Fruit fly (Drosophila melanogaster) whole organism, wandering third instar larva: Measurements from ENCODE around the gene Hsp68.

Experiments
- Abd-B ChIP-seq: fragments of >200 bp; optimal IDR thresholded peaks from 2 replicates; lab custom pipeline; 2017; ENCODE audit warnings: missing biosample characterization, missing genetic modification characterization
- CG32264 ChIP-seq: fragments of 200-800 bp; sonication (Bioruptor generic); optimal IDR thresholded peaks from 2 replicates; lab custom pipeline; 2016; ENCODE audit warnings: missing biosample characterization, missing genetic modification characterization
- CG9705 ChIP-seq: fragments of 200-800 bp; sonication (Bioruptor generic); optimal IDR thresholded peaks from 2 replicates; lab custom pipeline; 2018; ENCODE audit warnings: missing biosample characterization, mild to moderate bottlenecking, missing genetic modification characterization
- CrebA ChIP-seq: fragments of 200-800 bp; sonication (Bioruptor generic); optimal IDR thresholded peaks from 2 replicates; lab custom pipeline; 2016; ENCODE audit warnings: missing biosample characterization, mild to moderate bottlenecking, missing genetic modification characterization, borderline replicate concordance
- Dfd ChIP-seq: fragments of >200 bp; optimal IDR thresholded peaks from 2 replicates; lab custom pipeline; 2017; ENCODE audit warnings: missing biosample characterization, missing genetic modification characterization
- Dif ChIP-seq: fragments of 200-275, 200-300 bp; sonication (Bioruptor generic); optimal IDR thresholded peaks from 2 replicates; lab custom pipeline; 2018; ENCODE audit warnings: missing biosample characterization, missing genetic modification characterization; ENCODE audit not compliant: partially characterized antibody
- GATAd ChIP-seq: sonication (Bioruptor generic); optimal IDR thresholded peaks from 2 replicates; lab custom pipeline; 2016; ENCODE audit warnings: missing biosample characterization, missing genetic modification characterization
- HLH106 ChIP-seq: fragments of 200-800 bp; optimal IDR thresholded peaks from 3 replicates; lab custom pipeline; 2019; ENCODE audit warnings: missing biosample characterization, mild to moderate bottlenecking, missing genetic modification characterization, moderate library complexity
- Hnf4 ChIP-seq: fragments of 200-800 bp; sonication (Bioruptor generic); optimal IDR thresholded peaks from 2 replicates; lab custom pipeline; 2016; ENCODE audit warnings: missing biosample characterization, mild to moderate bottlenecking, missing genetic modification characterization
- Hr78 ChIP-seq: fragments of >200 bp; optimal IDR thresholded peaks from 2 replicates; lab custom pipeline; 2017; ENCODE audit warnings: missing biosample characterization, missing genetic modification characterization
- Hr83 ChIP-seq: fragments of 200-300 bp; sonication (Bioruptor generic); optimal IDR thresholded peaks from 2 replicates; lab custom pipeline; 2016; ENCODE audit warnings: missing biosample characterization, mild to moderate bottlenecking, missing genetic modification characterization, moderate library complexity; ENCODE audit not compliant: poor library complexity, severe bottlenecking
- Jra ChIP-seq: sonication (Bioruptor generic); optimal IDR thresholded peaks from 2 replicates; lab custom pipeline; 2016; ENCODE audit warnings: missing biosample characterization, missing genetic modification characterization
- Mio ChIP-seq: sonication (Bioruptor generic); optimal IDR thresholded peaks from 2 replicates; lab custom pipeline; 2016; ENCODE audit warnings: missing biosample characterization, missing genetic modification characterization
- Myc ChIP-seq: fragments of >200 bp; optimal IDR thresholded peaks from 2 replicates; lab custom pipeline; 2017
- N ChIP-seq: fragments of >200 bp; optimal IDR thresholded peaks from 2 replicates; lab custom pipeline; 2018; ENCODE audit warnings: missing biosample characterization, missing external identifiers, missing genetic modification characterization
- OdsH ChIP-seq: fragments of 200-800 bp; sonication (Bioruptor generic); optimal IDR thresholded peaks from 2 replicates; lab custom pipeline; 2016; ENCODE audit warnings: missing biosample characterization, mild to moderate bottlenecking, missing genetic modification characterization
- Rel ChIP-seq, 2 experiments: fragments of 200-800 bp; sonication (Bioruptor generic) in 1 of 2; optimal IDR thresholded peaks; 2 replicates in 1 of 2; 3 replicates in 1 of 2; lab custom pipeline; 2016 to 2019; ENCODE audit warnings: mild to moderate bottlenecking in 2 of 2, missing biosample characterization in 2 of 2, missing genetic modification characterization in 2 of 2, moderate library complexity in 1 of 2
- Sp1 ChIP-seq: fragments of 200-800 bp; sonication (Bioruptor generic); optimal IDR thresholded peaks from 3 replicates; lab custom pipeline; 2019; ENCODE audit warnings: missing biosample characterization, mild to moderate bottlenecking, missing genetic modification characterization, moderate library complexity
- Vsx2 ChIP-seq: fragments of 200-300, 225-300 bp; sonication (Bioruptor generic); optimal IDR thresholded peaks from 2 replicates; lab custom pipeline; 2018; ENCODE audit warnings: missing biosample characterization, missing genetic modification characterization; ENCODE audit not compliant: partially characterized antibody
- br ChIP-seq: fragments of 200-800 bp; sonication (Bioruptor generic); optimal IDR thresholded peaks from 2 replicates; lab custom pipeline; 2016; ENCODE audit warnings: missing biosample characterization, missing genetic modification characterization
- brk ChIP-seq: fragments of 200-800 bp; sonication (Bioruptor generic); optimal IDR thresholded peaks from 2 replicates; lab custom pipeline; 2016; ENCODE audit warnings: missing biosample characterization, mild to moderate bottlenecking, missing genetic modification characterization
- dl ChIP-seq, 2 experiments: fragments of 175-275, 200-275 bp in 1 of 2; fragments of 200-275 bp in 1 of 2; sonication (Bioruptor generic); optimal IDR thresholded peaks; lab custom pipeline; 2018; ENCODE audit warnings: mild to moderate bottlenecking in 2 of 2, missing biosample characterization in 2 of 2, missing genetic modification characterization in 2 of 2, moderate library complexity in 2 of 2; ENCODE audit not compliant: partially characterized antibody in 2 of 2, insufficient read depth in 1 of 2
- dmrt93B ChIP-seq: fragments of 200-800 bp; sonication (Bioruptor generic); optimal IDR thresholded peaks from 2 replicates; lab custom pipeline; 2018; ENCODE audit warnings: missing biosample characterization, mild to moderate bottlenecking, missing genetic modification characterization
- dsf ChIP-seq: sonication (Bioruptor generic); optimal IDR thresholded peaks from 2 replicates; lab custom pipeline; 2016; ENCODE audit warnings: missing biosample characterization, missing genetic modification characterization, borderline replicate concordance
- ey ChIP-seq: fragments of 200-800 bp; sonication (Bioruptor generic); optimal IDR thresholded peaks from 2 replicates; lab custom pipeline; 2016; ENCODE audit warnings: missing biosample characterization, missing genetic modification characterization
- foxo ChIP-seq, 2 experiments: fragments of 200-800 bp; sonication (Bioruptor generic); optimal IDR thresholded peaks; 2 replicates in 1 of 2; 3 replicates in 1 of 2; lab custom pipeline; 2016 to 2017; ENCODE audit warnings: missing biosample characterization in 2 of 2, missing genetic modification characterization in 2 of 2
- fru ChIP-seq: fragments of 200-800 bp; sonication (Bioruptor generic); optimal IDR thresholded peaks from 3 replicates; lab custom pipeline; 2016; ENCODE audit warnings: missing biosample characterization, mild to moderate bottlenecking, missing genetic modification characterization
- h ChIP-seq: fragments of 200-800 bp; sonication (Bioruptor generic); optimal IDR thresholded peaks from 3 replicates; lab custom pipeline; 2016; ENCODE audit warnings: missing biosample characterization, mild to moderate bottlenecking, missing genetic modification characterization
- jim ChIP-seq: fragments of 175-275, 200-325 bp; sonication (Bioruptor generic); optimal IDR thresholded peaks from 2 replicates; lab custom pipeline; 2016; ENCODE audit warnings: missing biosample characterization, mild to moderate bottlenecking, missing genetic modification characterization
- lola ChIP-seq: fragments of >200 bp; optimal IDR thresholded peaks from 2 replicates; lab custom pipeline; 2017; ENCODE audit warnings: missing biosample characterization, missing genetic modification characterization
- pan ChIP-seq: fragments of >200 bp; optimal IDR thresholded peaks from 2 replicates; lab custom pipeline; 2017
- psq ChIP-seq: fragments of 200-800 bp; sonication (Bioruptor generic); optimal IDR thresholded peaks from 3 replicates; lab custom pipeline; 2017; ENCODE audit warnings: missing biosample characterization, mild to moderate bottlenecking, missing genetic modification characterization, moderate library complexity
- rgr ChIP-seq: fragments of 200-800 bp; sonication (Bioruptor generic); optimal IDR thresholded peaks from 3 replicates; lab custom pipeline; 2016; ENCODE audit warnings: missing biosample characterization, mild to moderate bottlenecking, missing genetic modification characterization
- sage ChIP-seq: fragments of 200-800 bp; sonication (Bioruptor generic); optimal IDR thresholded peaks from 2 replicates; lab custom pipeline; 2016; ENCODE audit warnings: missing biosample characterization, mild to moderate bottlenecking, missing genetic modification characterization
- sv ChIP-seq: fragments of 200-800 bp; sonication (Bioruptor generic); optimal IDR thresholded peaks from 3 replicates; lab custom pipeline; 2016; ENCODE audit warnings: missing biosample characterization, missing genetic modification characterization
- tai ChIP-seq: sonication (Bioruptor generic); optimal IDR thresholded peaks from 2 replicates; lab custom pipeline; 2016; ENCODE audit warnings: missing biosample characterization, missing genetic modification characterization
- usp ChIP-seq: fragments of >200 bp; optimal IDR thresholded peaks from 2 replicates; lab custom pipeline; 2017; ENCODE audit warnings: missing biosample characterization, missing genetic modification characterization
- woc ChIP-seq: sonication (Bioruptor generic); optimal IDR thresholded peaks from 2 replicates; lab custom pipeline; 2016; ENCODE audit warnings: missing biosample characterization, mild to moderate bottlenecking, missing genetic modification characterization

The Hsp68 gene

dm6 chr3R:24031019-24031824 is 25.9 kb downstream of the Hsp68 start:
- TF ChIP-seq Jra (no peak), dmrt93B (GFP tag; lab: Kevin White, UChicago) (no peak), psq (GFP tag; lab: Kevin White, UChicago) (peak; percentile 43), sv (GFP tag; lab: Kevin White, UChicago) (no peak), GATAd (GFP tag; lab: Kevin White, UChicago) (no peak), Dif (GFP tag; lab: Kevin White, UChicago) (peak; percentile 90), sage (no peak), ey (no peak), dl (GFP tag; optimal IDR thresholded peaks at IDR 0.05; lab: Kevin White, UChicago; ENCODE audit: insufficient read depth in 1 of 2, partially characterized antibody in 2 of 2) (peak in 1 of 2 experiments; percentile 64), brk (GFP tag; lab: Kevin White, UChicago) (no peak), fru (GFP tag; lab: Kevin White, UChicago) (peak; percentile 29), lola (no peak), tai (GFP tag; lab: Kevin White, UChicago) (no peak), Dfd (GFP tag; lab: Kevin White, UChicago) (no peak), dsf (GFP tag; lab: Kevin White, UChicago) (no peak), Hnf4 (GFP tag; lab: Kevin White, UChicago) (no peak), N (GFP tag; lab: Kevin White, UChicago) (peak; percentile 4), Hr83 (GFP tag; lab: Kevin White, UChicago) (peak; percentile 65), CG9705 (GFP tag; lab: Kevin White, UChicago) (no peak), Sp1 (peak; percentile 46), pan (lab: Kevin White, UChicago) (no peak), Hr78 (GFP tag; lab: Kevin White, UChicago) (no peak), CG32264 (no peak), Abd-B (no peak), usp (GFP tag; lab: Kevin White, UChicago) (no peak), Vsx2 (GFP tag; lab: Kevin White, UChicago) (no peak), jim (GFP tag; lab: Kevin White, UChicago) (no peak), HLH106 (tag; lab: Kevin White, UChicago) (no peak), foxo (GFP tag; optimal IDR thresholded peaks at IDR 0.05; lab: Kevin White, UChicago) (peak in 1 of 2 experiments; percentile 40), Rel (GFP tag; optimal IDR thresholded peaks at IDR 0.05; lab: Kevin White, UChicago) (no peak), Rel (tag; optimal IDR thresholded peaks at IDR 0.05; lab: Kevin White, UChicago) (peak; percentile 89), woc (GFP tag; lab: Kevin White, UChicago) (peak; percentile 6), CrebA (GFP tag; lab: Kevin White, UChicago) (no peak), Myc (lab: Kevin White, UChicago) (no peak), rgr (GFP tag; lab: Kevin White, UChicago) (no peak), h (peak; percentile 64), OdsH (GFP tag; lab: Kevin White, UChicago) (peak; percentile 10), br (GFP tag; lab: Kevin White, UChicago) (peak; percentile 15), Mio (GFP tag; lab: Kevin White, UChicago) (no peak)

DNA sequence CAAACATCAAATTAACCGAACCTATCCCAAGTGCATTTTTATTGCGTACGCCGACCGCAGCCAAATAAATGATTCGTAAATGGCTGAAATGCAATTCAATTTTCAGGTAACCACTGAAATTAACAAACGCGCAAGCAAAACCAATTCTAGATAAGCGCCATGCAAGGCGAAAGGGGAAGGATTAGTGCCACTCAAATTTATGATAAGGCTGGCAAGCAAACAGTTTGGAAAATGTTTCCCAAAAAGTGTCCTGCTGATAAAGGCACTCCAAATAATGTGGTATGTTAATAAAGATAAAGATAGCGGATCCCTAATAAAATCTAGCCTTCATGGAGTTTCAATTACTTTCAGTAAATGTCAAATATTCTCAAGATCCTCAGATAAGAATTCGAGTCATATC is 29.9 kb downstream of the Hsp68 start:
- TF ChIP-seq br (GFP tag; lab: Kevin White, UChicago) (no peak), Rel (GFP tag; optimal IDR thresholded peaks at IDR 0.05; lab: Kevin White, UChicago) (no peak), Rel (tag; optimal IDR thresholded peaks at IDR 0.05; lab: Kevin White, UChicago) (peak; percentile 11), Myc (lab: Kevin White, UChicago) (no peak)
